Fruit fly (Drosophila melanogaster): ENCODE data around the gene hwt.
A peak's percentile ranks its signal among the peaks of the same experiment; 100 is the strongest.

hwt gene

DNA sequence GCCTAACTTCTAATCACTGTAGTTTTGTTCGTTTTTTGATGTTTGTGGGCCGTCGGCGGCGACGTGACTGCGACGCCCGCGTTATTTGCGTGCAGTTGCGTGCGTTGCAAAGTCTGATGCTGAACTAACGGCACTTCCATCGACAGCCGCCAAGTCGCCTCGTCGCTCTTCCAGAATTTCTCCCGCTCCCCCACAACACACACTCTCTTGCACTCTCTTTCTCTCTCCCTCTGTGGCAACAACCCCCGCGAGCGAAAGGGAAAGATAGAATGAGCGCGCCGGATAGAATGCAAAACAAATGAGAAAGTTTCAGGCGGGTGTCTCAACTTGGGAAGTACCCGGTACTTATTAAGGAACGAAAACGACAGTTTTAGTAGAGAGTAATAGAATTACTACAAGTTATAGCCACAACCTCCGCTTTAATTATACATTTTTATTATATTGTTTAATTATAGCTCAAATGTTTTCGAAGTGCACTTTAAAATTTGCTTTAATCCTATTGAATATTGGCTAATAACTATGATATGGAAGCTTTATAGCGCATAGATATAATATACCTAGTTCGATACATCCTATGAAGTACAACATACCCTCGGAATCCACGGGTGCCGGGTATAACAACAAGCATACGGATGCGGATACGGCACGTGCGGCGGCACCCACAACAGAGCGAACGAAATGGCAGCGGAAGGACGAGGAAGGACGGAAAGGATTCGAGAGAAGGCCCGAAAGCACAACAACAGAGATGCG is 21.2 kb downstream of the hwt start (continued):
- TF ChIP-seq Dip2 (GFP tag; IDR thresholded peaks at IDR 0.05) (no peak), ftz-f1 (GFP tag; optimal IDR thresholded peaks at IDR 0.05) (no peak), dmrt11E (tag; optimal IDR thresholded peaks at IDR 0.05) (peak; percentile 1), CG14014 (GFP tag; IDR thresholded peaks at IDR 0.05) (no peak), CoRest (tag; optimal IDR thresholded peaks at IDR 0.05) (peak; percentile 55), CG2875 (GFP tag; optimal IDR thresholded peaks at IDR 0.05) (peak; percentile 20), bab2 (GFP tag; optimal IDR thresholded peaks at IDR 0.05) (no peak), tup (GFP tag; optimal IDR thresholded peaks at IDR 0.05) (no peak), Spps (tag; optimal IDR thresholded peaks at IDR 0.05) (no peak), Hr3 (GFP tag; optimal IDR thresholded peaks at IDR 0.05) (no peak), CG14860 (GFP tag; IDR thresholded peaks at IDR 0.05; ENCODE audit: partially characterized antibody) (no peak), CG13894 (tag; optimal IDR thresholded peaks at IDR 0.05) (peak; percentile 31), dysf (GFP tag; IDR thresholded peaks at IDR 0.05) (peak; percentile 48), CHES-1-like (GFP tag; optimal IDR thresholded peaks at IDR 0.05) (no peak), CG15696 (tag; optimal IDR thresholded peaks at IDR 0.05) (no peak), vfl (GFP tag; optimal IDR thresholded peaks at IDR 0.05) (no peak), al (GFP tag; IDR thresholded peaks at IDR 0.05) (no peak), hb (GFP tag; IDR thresholded peaks at IDR 0.05; ENCODE audit: partially characterized antibody) (no peak), CG7963 (GFP tag; IDR thresholded peaks at IDR 0.05; ENCODE audit: partially characterized antibody) (no peak), CG12219 (GFP tag; optimal IDR thresholded peaks at IDR 0.05) (no peak), Doc3 (GFP tag; IDR thresholded peaks at IDR 0.05; ENCODE audit: partially characterized antibody) (no peak), jumu (GFP tag; optimal IDR thresholded peaks at IDR 0.05) (no peak), cad (GFP tag; optimal IDR thresholded peaks at IDR 0.05) (no peak), Mes4 (GFP tag; optimal IDR thresholded peaks at IDR 0.05) (no peak), NC2α (GFP tag; optimal IDR thresholded peaks at IDR 0.05) (no peak), ham (GFP tag; IDR thresholded peaks at IDR 0.05) (no peak), CG3163 (GFP tag; optimal IDR thresholded peaks at IDR 0.05) (peak; percentile 9), ase (GFP tag; IDR thresholded peaks at IDR 0.05) (no peak), C15 (GFP tag; IDR thresholded peaks at IDR 0.05) (no peak), ci (GFP tag; IDR thresholded peaks at IDR 0.05) (no peak; the same call in 2 of the 3 replicates), CG5245 (GFP tag; optimal IDR thresholded peaks at IDR 0.05) (no peak), CG4328 (GFP tag; optimal IDR thresholded peaks at IDR 0.05) (no peak), Dll (GFP tag; IDR thresholded peaks at IDR 0.05; ENCODE audit: partially characterized antibody) (no peak), CG11247 (GFP tag; IDR thresholded peaks at IDR 0.05) (no peak), CG17912 (GFP tag; optimal IDR thresholded peaks at IDR 0.05) (no peak), Jarid2 (GFP tag; optimal IDR thresholded peaks at IDR 0.05) (peak; percentile 48), CG13287 (GFP tag; IDR thresholded peaks at IDR 0.05; ENCODE audit: partially characterized antibody) (no peak), sisA (GFP tag; IDR thresholded peaks at IDR 0.05) (peak; percentile 36; the same call in 1 of the 2 replicates), CG10274 (GFP tag; optimal IDR thresholded peaks at IDR 0.05) (no peak), CG14965 (GFP tag; optimal IDR thresholded peaks at IDR 0.05; ENCODE audit: borderline replicate concordance) (no peak), Nf-YA (GFP tag; IDR thresholded peaks at IDR 0.05) (no peak), Meics (GFP tag; optimal IDR thresholded peaks at IDR 0.05) (peak; percentile 37), CG7271 (tag; optimal IDR thresholded peaks at IDR 0.05) (no peak), PHDP (tag; optimal IDR thresholded peaks at IDR 0.05) (peak; percentile 36), CG15479 (GFP tag; optimal IDR thresholded peaks at IDR 0.05) (no peak), ewg (GFP tag; optimal IDR thresholded peaks at IDR 0.05) (peak; percentile 4), sr (GFP tag; IDR thresholded peaks at IDR 0.05) (no peak), grn (GFP tag; optimal IDR thresholded peaks at IDR 0.05) (no peak), crp (GFP tag; optimal IDR thresholded peaks at IDR 0.05) (no peak)
